Fruit fly (Drosophila melanogaster) whole organism: ENCODE results near the gene Nthl1.

Source experiments
- Dll ChIP-seq: fragments of >200 bp; optimal IDR thresholded peaks from 2 replicates; lab custom pipeline; 2017
- pan ChIP-seq: fragments of >200 bp; optimal IDR thresholded peaks from 2 replicates; lab custom pipeline; 2017

dm6 chr2L:20944342-20944741 is 16.7 kb upstream of the Nthl1 start:
- TF ChIP-seq pan (lab: Kevin White, UChicago): no peak
- TF ChIP-seq Dll (lab: Kevin White, UChicago): no peak
